Worm (Caenorhabditis elegans) whole organism, mixed stage, embryonic: ENCODE data around the gene Y32G9A.2.
A peak's percentile ranks its signal among the peaks of the same experiment; 100 is the strongest.

Experiments used
- M03D4.4 ChIP-seq: sonication (generic microtip); optimal IDR thresholded peaks from 2 replicates; lab custom pipeline; 2017; ENCODE audit warnings: mild to moderate bottlenecking, missing genetic modification characterization, missing compliant biosample characterization
- bed-3 ChIP-seq: fragments of 200-800 bp; sonication (Bioruptor generic); optimal IDR thresholded peaks from 3 replicates; lab custom pipeline; 2018; ENCODE audit warnings: mild to moderate bottlenecking, missing genetic modification characterization, moderate library complexity, missing compliant biosample characterization
- ceh-39 ChIP-seq: fragments of 150-350 bp; optimal IDR thresholded peaks from 2 replicates; lab custom pipeline; 2014; ENCODE audit warnings: missing biosample characterization, missing genetic modification characterization
- ceh-43 ChIP-seq: fragments of 200-800 bp; sonication (Bioruptor generic); optimal IDR thresholded peaks from 2 replicates; lab custom pipeline; 2018; ENCODE audit warnings: mild to moderate bottlenecking, missing genetic modification characterization, moderate library complexity, missing compliant biosample characterization
- ceh-83 ChIP-seq: fragments of 200-800 bp; sonication (Bioruptor generic); optimal IDR thresholded peaks from 2 replicates; lab custom pipeline; 2018; ENCODE audit warnings: mild to moderate bottlenecking, missing genetic modification characterization, missing compliant biosample characterization
- ces-1 ChIP-seq: fragments of 150-350 bp; optimal IDR thresholded peaks from 2 replicates; lab custom pipeline; 2014; ENCODE audit warnings: missing biosample characterization, missing genetic modification reagents, missing genetic modification characterization
- cnd-1 ChIP-seq: fragments of 200-800 bp; sonication (Bioruptor generic); optimal IDR thresholded peaks from 2 replicates; lab custom pipeline; 2018; ENCODE audit warnings: mild to moderate bottlenecking, missing genetic modification characterization, missing compliant biosample characterization
- drap-1 ChIP-seq: fragments of 200-800 bp; sonication (Bioruptor generic); optimal IDR thresholded peaks from 3 replicates; lab custom pipeline; 2018; ENCODE audit warnings: mild to moderate bottlenecking, missing genetic modification characterization, missing compliant biosample characterization
- elt-1 ChIP-seq: sonication (generic microtip); optimal IDR thresholded peaks from 2 replicates; lab custom pipeline; 2017; ENCODE audit warnings: missing genetic modification characterization, mild to moderate bottlenecking, missing compliant biosample characterization, antibody characterized with exemption, moderate library complexity, borderline replicate concordance; ENCODE audit not compliant: insufficient read depth
- elt-3 ChIP-seq: fragments of 150-350 bp; optimal IDR thresholded peaks from 2 replicates; lab custom pipeline; 2014; ENCODE audit warnings: missing biosample characterization, missing genetic modification characterization
- flh-1 ChIP-seq: fragments of 200-800 bp; sonication (Bioruptor generic); optimal IDR thresholded peaks from 2 replicates; lab custom pipeline; 2018; ENCODE audit warnings: mild to moderate bottlenecking, missing genetic modification characterization, moderate library complexity, missing compliant biosample characterization
- ham-2 ChIP-seq: fragments of 200-800 bp; sonication (Bioruptor generic); optimal IDR thresholded peaks from 2 replicates; lab custom pipeline; 2018; ENCODE audit warnings: mild to moderate bottlenecking, missing genetic modification characterization, missing compliant biosample characterization
- hlh-1 ChIP-seq: fragments of 150-350 bp; optimal IDR thresholded peaks from 2 replicates; lab custom pipeline; 2014; ENCODE audit warnings: missing biosample characterization, missing genetic modification reagents, missing genetic modification characterization
- lin-13 ChIP-seq: fragments of 150-350 bp; optimal IDR thresholded peaks from 2 replicates; lab custom pipeline; 2014; ENCODE audit warnings: missing biosample characterization, missing genetic modification characterization
- lsy-2 ChIP-seq: fragments of 150-350 bp; optimal IDR thresholded peaks from 2 replicates; lab custom pipeline; 2014; ENCODE audit warnings: missing biosample characterization, missing genetic modification characterization
- mab-5 ChIP-seq: fragments of 150-350 bp; optimal IDR thresholded peaks from 2 replicates; lab custom pipeline; 2014; ENCODE audit warnings: missing biosample characterization, missing genetic modification characterization
- mep-1 ChIP-seq: fragments of 150-350 bp; optimal IDR thresholded peaks from 2 replicates; lab custom pipeline; 2017; ENCODE audit warnings: missing biosample characterization, missing genetic modification reagents, missing genetic modification characterization, inconsistent platforms
- nhr-12 ChIP-seq: fragments of 150-350 bp; optimal IDR thresholded peaks from 2 replicates; lab custom pipeline; 2014; ENCODE audit warnings: missing biosample characterization, missing genetic modification characterization
- nhr-2 ChIP-seq: fragments of 150-350 bp; optimal IDR thresholded peaks from 2 replicates; lab custom pipeline; 2014; ENCODE audit warnings: missing biosample characterization, missing genetic modification characterization
- nhr-28 ChIP-seq: fragments of 150-350 bp; optimal IDR thresholded peaks from 2 replicates; lab custom pipeline; 2014; ENCODE audit warnings: missing biosample characterization, missing genetic modification characterization
- nhr-76 ChIP-seq: sonication (generic microtip); optimal IDR thresholded peaks from 2 replicates; lab custom pipeline; 2017; ENCODE audit warnings: missing biosample characterization, missing genetic modification characterization
- pha-4 ChIP-seq: fragments of 150-350 bp; optimal IDR thresholded peaks from 2 replicates; lab custom pipeline; 2018; ENCODE audit warnings: missing biosample characterization, missing genetic modification reagents, missing genetic modification characterization
- snpc-4 ChIP-seq: fragments of 150-350 bp; optimal IDR thresholded peaks from 2 replicates; lab custom pipeline; 2014; ENCODE audit warnings: missing biosample characterization, missing genetic modification characterization
- sptf-1 ChIP-seq: sonication (generic microtip); optimal IDR thresholded peaks from 2 replicates; lab custom pipeline; 2017; ENCODE audit warnings: mild to moderate bottlenecking, missing genetic modification characterization, moderate library complexity, missing compliant biosample characterization
- tbx-8 ChIP-seq: fragments of 200-800 bp; sonication (Bioruptor generic); optimal IDR thresholded peaks from 2 replicates; lab custom pipeline; 2018; ENCODE audit warnings: mild to moderate bottlenecking, missing genetic modification characterization, moderate library complexity, missing compliant biosample characterization
- unc-120 ChIP-seq: sonication (generic microtip); optimal IDR thresholded peaks from 2 replicates; lab custom pipeline; 2017; ENCODE audit warnings: missing genetic modification characterization, missing compliant biosample characterization; ENCODE audit not compliant: poor library complexity, severe bottlenecking
- unc-62 ChIP-seq: fragments of 150-350 bp; optimal IDR thresholded peaks from 2 replicates; lab custom pipeline; 2014; ENCODE audit warnings: missing biosample characterization, missing genetic modification reagents, missing genetic modification characterization
- ztf-11 ChIP-seq: fragments of 150-350 bp; optimal IDR thresholded peaks from 2 replicates; lab custom pipeline; 2014; ENCODE audit warnings: missing biosample characterization, missing genetic modification characterization

Gene Y32G9A.2

ce11 chrV:1878030-1878429 lies 40.3 kb upstream of the Y32G9A.2 start:
- no peak for TF ChIP-seq nhr-12
- no peak for TF ChIP-seq ceh-83 (GFP tag; lab: Kevin White, UChicago)
- no peak for TF ChIP-seq cnd-1 (tag; lab: Kevin White, UChicago)
- TF ChIP-seq flh-1: no peak
- no peak for TF ChIP-seq unc-62
- TF ChIP-seq elt-1: no peak
- TF ChIP-seq tbx-8 (GFP tag; lab: Kevin White, UChicago): no peak
- TF ChIP-seq ztf-11: no peak
- TF ChIP-seq ces-1 (GFP tag; lab: Kevin White, UChicago): no peak
- TF ChIP-seq M03D4.4: no peak
- no peak for TF ChIP-seq ceh-43 (GFP tag; lab: Kevin White, UChicago)
- TF ChIP-seq pha-4: no peak
- no peak for TF ChIP-seq unc-120 (tag; lab: Kevin White, UChicago)
- no peak for TF ChIP-seq lin-13 (tag; lab: Kevin White, UChicago)

DNA sequence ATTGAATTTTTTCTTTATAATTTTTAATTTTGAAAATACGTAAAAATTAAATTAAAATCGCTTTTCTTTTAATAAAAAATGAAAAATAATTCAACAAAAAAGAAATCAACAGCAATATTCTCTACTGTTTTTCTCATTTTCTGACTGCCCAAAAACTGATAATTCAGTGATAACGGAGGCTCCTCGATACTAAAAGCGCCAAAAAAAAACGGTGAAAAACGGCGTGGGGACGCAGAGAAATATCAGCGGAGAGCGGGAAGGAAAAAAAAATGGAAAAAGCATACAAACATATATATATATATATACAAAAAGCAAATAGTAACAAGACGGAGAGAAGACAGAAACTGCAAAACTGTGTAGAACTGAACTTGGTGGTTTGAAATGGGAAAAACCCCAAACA lies 35.2 kb upstream of the Y32G9A.2 start:
- TF ChIP-seq ceh-43 (GFP tag; lab: Kevin White, UChicago): no peak
- no peak for TF ChIP-seq hlh-1
- no peak for TF ChIP-seq nhr-28 (tag; lab: Kevin White, UChicago)
- TF ChIP-seq cnd-1 (tag; lab: Kevin White, UChicago): no peak
- no peak for TF ChIP-seq elt-1
- no peak for TF ChIP-seq snpc-4
- no peak for TF ChIP-seq elt-3 (tag; lab: Kevin White, UChicago)
- TF ChIP-seq drap-1 (GFP tag; lab: Kevin White, UChicago): no peak
- no peak for TF ChIP-seq ceh-39 (tag; lab: Kevin White, UChicago)
- no peak for TF ChIP-seq nhr-76 (tag; lab: Kevin White, UChicago)
- no peak for TF ChIP-seq mab-5 (tag; lab: Kevin White, UChicago)
- TF ChIP-seq ceh-83 (GFP tag; lab: Kevin White, UChicago): no peak

DNA sequence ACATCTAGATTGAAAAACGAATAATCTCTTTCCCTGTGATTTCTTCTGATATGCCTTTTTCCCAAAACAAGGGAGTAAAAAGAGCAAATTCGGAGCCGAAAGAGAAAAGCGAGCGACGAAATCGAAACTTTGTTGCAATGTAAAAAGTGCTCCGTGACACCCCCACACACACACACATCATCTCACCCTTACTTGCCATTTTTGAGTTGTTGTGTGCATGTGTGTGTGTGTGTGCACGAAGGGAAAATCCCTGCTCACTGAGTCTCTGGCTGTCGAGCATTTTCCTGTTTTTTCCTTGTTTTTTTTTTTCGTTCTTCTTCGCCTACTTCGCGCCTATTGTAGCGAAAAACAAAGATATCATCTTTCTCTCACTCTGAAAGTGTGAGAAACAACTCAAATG lies 31.3 kb upstream of the Y32G9A.2 start:
- TF ChIP-seq flh-1: no peak

DNA sequence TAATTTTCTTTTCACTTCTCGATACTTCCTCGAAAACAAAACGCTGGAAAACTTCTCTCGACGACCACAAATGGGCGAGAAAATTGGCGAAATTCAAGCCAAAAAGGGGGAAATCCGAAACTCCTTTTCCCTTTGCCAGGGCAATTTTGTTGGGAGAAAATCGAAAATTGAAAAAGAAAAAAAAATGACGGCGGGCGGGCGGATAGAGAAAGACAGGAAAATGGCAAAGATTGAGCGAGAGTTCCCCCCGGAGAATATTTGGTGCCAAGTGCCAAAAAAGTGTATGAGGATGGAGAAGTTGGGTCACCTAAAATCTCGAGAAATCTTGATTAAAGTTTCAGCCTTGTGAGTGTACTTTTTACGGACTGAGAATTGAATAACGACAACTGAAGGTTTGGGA lies 30.0 kb upstream of the Y32G9A.2 start:
- TF ChIP-seq ceh-83 (GFP tag; lab: Kevin White, UChicago) (no peak), snpc-4 (no peak), lsy-2 (no peak), nhr-2 (tag; lab: Kevin White, UChicago) (no peak), pha-4 (no peak), sptf-1 (no peak), unc-62 (no peak)

DNA sequence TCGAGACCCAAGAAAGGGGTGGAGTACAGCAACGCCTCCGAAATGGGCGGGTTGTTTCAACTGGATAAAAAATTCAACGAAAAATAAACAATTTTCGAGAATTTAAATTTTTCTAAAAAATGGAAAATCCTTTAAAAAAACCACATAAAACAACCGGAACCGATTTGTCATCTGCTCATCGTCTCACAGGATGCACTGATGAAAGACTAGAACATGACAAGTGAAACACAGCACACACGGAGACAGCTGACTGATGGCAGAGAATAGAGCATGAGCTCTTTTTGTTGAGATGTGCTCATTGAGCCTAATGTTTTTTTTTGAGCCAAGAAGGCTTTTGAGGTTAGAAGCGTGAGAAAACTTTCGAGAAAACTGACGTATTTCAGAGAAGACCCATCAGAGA lies 28.3 kb upstream of the Y32G9A.2 start:
- TF ChIP-seq lsy-2: no peak
- no peak for TF ChIP-seq unc-62
- peak; percentile 48 for TF ChIP-seq hlh-1

DNA sequence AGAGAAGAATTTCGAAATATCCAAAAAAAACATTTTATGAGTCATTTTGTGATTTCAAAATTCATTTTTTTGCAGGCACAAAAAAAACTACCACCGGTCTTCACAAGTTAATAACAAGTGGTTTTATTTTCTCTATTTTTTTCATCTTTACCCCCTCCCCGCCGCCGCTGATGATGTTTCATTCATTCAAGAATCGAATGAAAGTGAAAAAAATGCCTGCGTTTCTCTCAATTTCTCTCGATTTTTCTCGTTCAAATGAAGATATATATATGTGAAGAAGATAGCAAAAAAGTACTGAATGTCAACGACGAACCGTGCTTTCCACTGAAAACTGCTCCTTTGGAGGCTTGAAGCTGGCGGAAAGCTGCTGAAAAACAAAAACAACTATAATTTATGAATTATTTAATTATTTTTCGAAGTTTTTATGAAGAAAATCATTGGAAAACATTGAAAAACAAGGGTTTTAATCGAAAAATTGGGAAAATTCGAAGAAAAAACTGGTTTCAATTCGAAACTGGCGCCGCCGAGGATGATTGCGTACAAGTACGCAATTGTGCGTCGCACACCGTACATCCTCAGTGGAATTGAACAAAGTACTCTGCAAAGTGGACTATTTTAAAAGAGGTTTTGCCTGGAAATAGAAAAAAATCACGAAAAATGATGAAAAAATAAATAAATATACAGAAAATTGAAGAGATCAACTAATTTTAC lies 25.6 kb upstream of the Y32G9A.2 start, which contains the start of gene zig-11:
zig-11 (minus strand) TSS at position 373 of the 711 bp plus-strand sequence.
- peak; percentile 85 for TF ChIP-seq lsy-2
- no peak for TF ChIP-seq nhr-28 (tag; lab: Kevin White, UChicago)
- TF ChIP-seq lin-13 (tag; lab: Kevin White, UChicago): no peak
- TF ChIP-seq, all 35 proteins: peak for 1

DNA sequence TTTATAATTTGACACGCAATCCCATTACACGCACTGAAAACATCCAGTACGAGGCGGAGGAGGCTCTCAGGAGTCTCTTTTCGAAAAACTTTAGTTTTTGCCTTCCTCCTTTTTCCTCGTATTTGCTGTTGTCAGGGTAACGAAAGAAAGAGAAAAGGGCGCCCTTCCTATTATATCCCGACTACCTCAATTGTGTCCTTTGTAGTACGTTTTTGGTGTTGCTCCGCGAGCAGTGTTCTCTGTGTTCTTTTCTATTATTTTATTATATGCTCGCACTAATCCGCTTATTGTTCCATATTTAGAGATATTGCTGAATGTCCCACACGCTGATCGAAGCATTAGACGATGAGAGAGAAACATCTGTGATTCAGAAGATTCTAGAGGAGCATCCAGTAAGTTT lies 22.8 kb upstream of the Y32G9A.2 start, which contains the start of gene nphp-2:
nphp-2 (plus strand) TSS at position 301 of the 400 bp plus-strand sequence.
- no peak for TF ChIP-seq elt-1
- TF ChIP-seq mep-1 (tag; lab: Kevin White, UChicago): no peak
- TF ChIP-seq flh-1: no peak
- TF ChIP-seq tbx-8 (GFP tag; lab: Kevin White, UChicago): no peak
- TF ChIP-seq bed-3: no peak
- TF ChIP-seq pha-4: no peak
- no peak for TF ChIP-seq elt-3 (tag; lab: Kevin White, UChicago)
- no peak for TF ChIP-seq hlh-1
- TF ChIP-seq ceh-83 (GFP tag; lab: Kevin White, UChicago): no peak
- no peak for TF ChIP-seq nhr-2 (tag; lab: Kevin White, UChicago)
- TF ChIP-seq nhr-28 (tag; lab: Kevin White, UChicago): no peak
- TF ChIP-seq unc-120 (tag; lab: Kevin White, UChicago): no peak
- no peak for TF ChIP-seq lsy-2
- TF ChIP-seq M03D4.4: no peak
- TF ChIP-seq cnd-1 (tag; lab: Kevin White, UChicago): no peak
- no peak for TF ChIP-seq drap-1 (GFP tag; lab: Kevin White, UChicago)
- no peak for TF ChIP-seq mab-5 (tag; lab: Kevin White, UChicago)
- TF ChIP-seq ham-2 (GFP tag; lab: Kevin White, UChicago): no peak
- TF ChIP-seq, all 35 proteins: peak for 0
